Fruit fly (Drosophila melanogaster) whole organism, embryonic: ENCODE data around the gene Fas2.

Experiments
- Abd-B ChIP-seq: fragments of 200-800 bp; sonication (Bioruptor generic); optimal IDR thresholded peaks from 2 replicates; lab custom pipeline; 2018; ENCODE audit warnings: missing biosample characterization, mild to moderate bottlenecking, missing genetic modification characterization, moderate library complexity
- Asciz ChIP-seq: fragments of 200-800 bp; sonication (Bioruptor generic); optimal IDR thresholded peaks from 2 replicates; lab custom pipeline; 2017; ENCODE audit warnings: missing biosample characterization, mild to moderate bottlenecking, missing genetic modification characterization, missing genetic modification reagents
- B-H2 ChIP-seq: fragments of 200-800 bp; sonication (Bioruptor generic); optimal IDR thresholded peaks from 2 replicates; lab custom pipeline; 2018; ENCODE audit warnings: missing biosample characterization, mild to moderate bottlenecking, missing genetic modification characterization
- CG1024 ChIP-seq: fragments of 200-800 bp; sonication (Bioruptor generic); IDR thresholded peaks from 2 replicates; pipeline ENCODE4 v1.3.6; 2022; ENCODE audit warnings: missing biosample characterization, missing genetic modification characterization
- CG12236 ChIP-seq: fragments of 200-800 bp; sonication (Bioruptor generic); optimal IDR thresholded peaks from 2 replicates; lab custom pipeline; 2016; ENCODE audit warnings: missing biosample characterization, missing genetic modification characterization
- CG12659 ChIP-seq: fragments of 200-800 bp; sonication (Bioruptor generic); optimal IDR thresholded peaks from 3 replicates; lab custom pipeline; 2017; ENCODE audit warnings: mild to moderate bottlenecking, missing biosample characterization, missing genetic modification reagents, missing genetic modification characterization
- CG15073 ChIP-seq: fragments of 200-800 bp; sonication (Bioruptor generic); optimal IDR thresholded peaks from 2 replicates; lab custom pipeline; 2016; ENCODE audit warnings: missing biosample characterization, missing genetic modification characterization
- CG1603 ChIP-seq: fragments of 200-800 bp; sonication (Bioruptor generic); optimal IDR thresholded peaks from 2 replicates; lab custom pipeline; 2019; ENCODE audit warnings: missing biosample characterization, mild to moderate bottlenecking, missing genetic modification characterization, moderate library complexity
- CG18619 ChIP-seq: fragments of 200-800 bp; sonication (Bioruptor generic); optimal IDR thresholded peaks from 3 replicates; lab custom pipeline; 2017; ENCODE audit warnings: missing biosample characterization, mild to moderate bottlenecking, missing genetic modification characterization
- CG2199 ChIP-seq: fragments of 200-800 bp; sonication (Bioruptor generic); IDR thresholded peaks from 3 replicates; pipeline ENCODE4 v1.3.6; 2022; ENCODE audit warnings: missing biosample characterization, missing genetic modification characterization
- CG2678 ChIP-seq: fragments of 200-800 bp; sonication (Bioruptor generic); optimal IDR thresholded peaks from 3 replicates; lab custom pipeline; 2019; ENCODE audit warnings: missing biosample characterization, mild to moderate bottlenecking, missing genetic modification characterization, moderate library complexity
- CG2889 ChIP-seq: fragments of 200-800 bp; sonication (Bioruptor generic); IDR thresholded peaks from 3 replicates; pipeline ENCODE4 v1.3.6; 2022; ENCODE audit warnings: missing biosample characterization, missing genetic modification characterization
- CG3065 ChIP-seq: fragments of 200-800 bp; sonication (Bioruptor generic); optimal IDR thresholded peaks from 2 replicates; lab custom pipeline; 2016; ENCODE audit warnings: missing biosample characterization, missing genetic modification characterization
- CG31365 ChIP-seq: fragments of 200-800 bp; sonication (Bioruptor generic); optimal IDR thresholded peaks from 2 replicates; lab custom pipeline; 2018; ENCODE audit warnings: missing biosample characterization, mild to moderate bottlenecking, missing genetic modification characterization
- CG3281 ChIP-seq: fragments of 200-800 bp; sonication (Bioruptor generic); optimal IDR thresholded peaks from 3 replicates; lab custom pipeline; 2017; ENCODE audit warnings: missing biosample characterization, mild to moderate bottlenecking, missing genetic modification characterization
- CG42726 ChIP-seq: fragments of 200-800 bp; sonication (Bioruptor generic); IDR thresholded peaks from 2 replicates; pipeline ENCODE4 v1.3.6; 2022; ENCODE audit warnings: missing biosample characterization, missing genetic modification characterization; ENCODE audit not compliant: partially characterized antibody
- CG43689 ChIP-seq: fragments of 200-800 bp; sonication (Bioruptor generic); IDR thresholded peaks from 2 replicates; pipeline ENCODE4 v1.3.6; 2022; ENCODE audit warnings: missing biosample characterization, missing genetic modification characterization
- CG4424 ChIP-seq: fragments of 200-800 bp; sonication (Bioruptor generic); optimal IDR thresholded peaks from 3 replicates; lab custom pipeline; 2016; ENCODE audit warnings: missing biosample characterization, missing genetic modification characterization
- CG6272 ChIP-seq: fragments of 200-800 bp; sonication (Bioruptor generic); IDR thresholded peaks from 2 replicates; pipeline ENCODE4 v1.3.6; 2022; ENCODE audit warnings: missing biosample characterization, missing genetic modification characterization
- CG6689 ChIP-seq: fragments of 200-800 bp; sonication (Bioruptor generic); IDR thresholded peaks from 2 replicates; pipeline ENCODE4 v1.3.6; 2022; ENCODE audit warnings: missing biosample characterization, missing genetic modification characterization
- Chrac-16 ChIP-seq: fragments of 200-800 bp; sonication (Bioruptor generic); optimal IDR thresholded peaks from 3 replicates; lab custom pipeline; 2016; ENCODE audit warnings: missing biosample characterization, missing genetic modification characterization
- Dip2 ChIP-seq: fragments of 200-800 bp; sonication (Bioruptor generic); IDR thresholded peaks from 2 replicates; pipeline ENCODE4 v1.3.6; 2022; ENCODE audit warnings: missing biosample characterization, missing genetic modification characterization
- Dll ChIP-seq: fragments of 200-800 bp; sonication (Bioruptor generic); IDR thresholded peaks from 4 replicates; pipeline ENCODE4 v1.3.6; 2022; ENCODE audit warnings: missing biosample characterization, missing genetic modification characterization; ENCODE audit not compliant: partially characterized antibody
- H15 ChIP-seq: fragments of 200-800 bp; sonication (Bioruptor generic); IDR thresholded peaks from 3 replicates; pipeline ENCODE4 v1.3.6; 2022; ENCODE audit warnings: missing biosample characterization, missing genetic modification characterization
- HHEX ChIP-seq: fragments of 200-800 bp; sonication (Bioruptor generic); optimal IDR thresholded peaks from 3 replicates; lab custom pipeline; 2017; ENCODE audit warnings: missing biosample characterization, mild to moderate bottlenecking, missing genetic modification characterization, missing genetic modification reagents
- HLH4C ChIP-seq: fragments of 200-800 bp; sonication (Bioruptor generic); IDR thresholded peaks from 3 replicates; pipeline ENCODE4 v1.3.6; 2022; ENCODE audit warnings: missing biosample characterization, missing genetic modification characterization; ENCODE audit not compliant: partially characterized antibody
- HLHmδ ChIP-seq: fragments of 200-800 bp; sonication (Bioruptor generic); optimal IDR thresholded peaks from 2 replicates; lab custom pipeline; 2018; ENCODE audit warnings: missing biosample characterization, mild to moderate bottlenecking, missing genetic modification characterization, moderate library complexity
- Hr51 ChIP-seq, 2 experiments: fragments of 200-800 bp; sonication (Bioruptor generic); optimal IDR thresholded peaks; 2 replicates in 1 of 2; 3 replicates in 1 of 2; lab custom pipeline; 2016 to 2018; ENCODE audit warnings: missing biosample characterization in 2 of 2, missing genetic modification characterization in 2 of 2, mild to moderate bottlenecking in 1 of 2, moderate library complexity in 1 of 2
- Lpt ChIP-seq: fragments of >200 bp; optimal IDR thresholded peaks from 2 replicates; lab custom pipeline; 2018; ENCODE audit warnings: missing biosample characterization, missing genetic modification characterization
- Myb ChIP-seq: fragments of 200-800 bp; sonication (Bioruptor generic); optimal IDR thresholded peaks from 2 replicates; lab custom pipeline; 2016; ENCODE audit warnings: missing biosample characterization, missing genetic modification characterization
- Optix ChIP-seq: fragments of 200-800 bp; sonication (Bioruptor generic); IDR thresholded peaks from 3 replicates; pipeline ENCODE4 v1.3.6; 2022; ENCODE audit warnings: missing biosample characterization, missing genetic modification characterization
- Rfx ChIP-seq: fragments of 200-800 bp; sonication (Bioruptor generic); IDR thresholded peaks from 2 replicates; pipeline ENCODE4 v1.3.6; 2022; ENCODE audit warnings: missing biosample characterization, missing genetic modification characterization
- Xbp1 ChIP-seq: fragments of 200-800 bp; sonication (Bioruptor generic); optimal IDR thresholded peaks from 3 replicates; lab custom pipeline; 2016; ENCODE audit warnings: missing biosample characterization, mild to moderate bottlenecking, missing genetic modification characterization
- Xrp1 ChIP-seq: fragments of 200-800 bp; sonication (Bioruptor generic); IDR thresholded peaks from 2 replicates; pipeline ENCODE4 v1.3.6; 2022; ENCODE audit warnings: missing biosample characterization, missing genetic modification characterization
- al ChIP-seq: fragments of 200-800 bp; sonication (Bioruptor generic); IDR thresholded peaks from 2 replicates; pipeline ENCODE4 v1.3.6; 2022; ENCODE audit warnings: missing biosample characterization, missing genetic modification characterization
- bcd ChIP-seq: fragments of 200-800 bp; sonication (Bioruptor generic); optimal IDR thresholded peaks from 2 replicates; lab custom pipeline; 2017; ENCODE audit warnings: missing biosample characterization, mild to moderate bottlenecking, missing genetic modification characterization
- corto ChIP-seq: fragments of 200-800 bp; sonication (Bioruptor generic); optimal IDR thresholded peaks from 2 replicates; lab custom pipeline; 2016; ENCODE audit warnings: missing biosample characterization, mild to moderate bottlenecking, missing genetic modification characterization, moderate library complexity
- fru ChIP-seq: fragments of >200 bp; optimal IDR thresholded peaks from 2 replicates; lab custom pipeline; 2017
- gem ChIP-seq: fragments of 200-800 bp; sonication (Bioruptor generic); optimal IDR thresholded peaks from 2 replicates; lab custom pipeline; 2019; ENCODE audit warnings: missing biosample characterization, mild to moderate bottlenecking, missing genetic modification characterization, moderate library complexity
- hth ChIP-seq: fragments of >200 bp; optimal IDR thresholded peaks from 2 replicates; lab custom pipeline; 2017; ENCODE audit warnings: inconsistent platforms
- ind ChIP-seq: fragments of 200-800 bp; sonication (Bioruptor generic); optimal IDR thresholded peaks from 3 replicates; lab custom pipeline; 2016; ENCODE audit warnings: missing biosample characterization, missing genetic modification characterization
- inv ChIP-seq: fragments of 200-800 bp; sonication (Bioruptor generic); IDR thresholded peaks from 2 replicates; pipeline ENCODE4 v1.3.6; 2022; ENCODE audit warnings: missing biosample characterization, missing genetic modification characterization; ENCODE audit not compliant: partially characterized antibody
- lbe ChIP-seq: fragments of 200-800 bp; sonication (Bioruptor generic); optimal IDR thresholded peaks from 2 replicates; lab custom pipeline; 2016; ENCODE audit warnings: missing biosample characterization, mild to moderate bottlenecking, missing genetic modification characterization
- odd ChIP-seq: fragments of 200-800 bp; sonication (Bioruptor generic); optimal IDR thresholded peaks from 2 replicates; lab custom pipeline; 2017; ENCODE audit warnings: missing biosample characterization, mild to moderate bottlenecking, missing genetic modification characterization
- onecut ChIP-seq: fragments of 200-800 bp; sonication (Bioruptor generic); IDR thresholded peaks from 2 replicates; pipeline ENCODE4 v1.3.6; 2022; ENCODE audit warnings: missing biosample characterization, missing genetic modification characterization
- phol ChIP-seq: fragments of 200-800 bp; sonication (Bioruptor generic); optimal IDR thresholded peaks from 3 replicates; lab custom pipeline; 2018; ENCODE audit warnings: missing biosample characterization, mild to moderate bottlenecking, missing genetic modification characterization, moderate library complexity
- pzg ChIP-seq: fragments of 200-800 bp; sonication (Bioruptor generic); optimal IDR thresholded peaks from 3 replicates; lab custom pipeline; 2018; ENCODE audit warnings: missing biosample characterization, mild to moderate bottlenecking, missing genetic modification characterization, moderate library complexity
- sc ChIP-seq, 3 experiments: fragments of >200 bp in 2 of 3; fragments of 200-800 bp in 1 of 3; sonication (Bioruptor generic) in 1 of 3; optimal IDR thresholded peaks; 2 replicates in 2 of 3; 3 replicates in 1 of 3; lab custom pipeline; 2017; ENCODE audit warnings: mild to moderate bottlenecking in 1 of 3, missing biosample characterization in 1 of 3, missing genetic modification characterization in 1 of 3, missing genetic modification reagents in 1 of 3
- scrt ChIP-seq: fragments of 200-800 bp; sonication (Bioruptor generic); optimal IDR thresholded peaks from 2 replicates; lab custom pipeline; 2018; ENCODE audit warnings: missing biosample characterization, mild to moderate bottlenecking, missing genetic modification characterization, moderate library complexity
- slou ChIP-seq: fragments of 200-800 bp; sonication (Bioruptor generic); optimal IDR thresholded peaks from 3 replicates; lab custom pipeline; 2016; ENCODE audit warnings: missing biosample characterization, missing genetic modification characterization
- tap ChIP-seq: fragments of 200-800 bp; optimal IDR thresholded peaks from 3 replicates; lab custom pipeline; 2019; ENCODE audit warnings: missing biosample characterization, mild to moderate bottlenecking, missing genetic modification characterization, moderate library complexity

Fas2 gene

dm6 chrX:4106756-4107155 is 99.1 kb downstream of the Fas2 start (continued):
- TF ChIP-seq bcd (peak; percentile 21), CG43689 (GFP tag; lab: Robert Waterston, UW) (no peak), H15 (GFP tag; lab: Robert Waterston, UW) (no peak), pzg (GFP tag; lab: Kevin White, UChicago) (no peak), odd (GFP tag; lab: Kevin White, UChicago) (no peak), CG2199 (no peak), HLHmδ (no peak), Myb (GFP tag; lab: Kevin White, UChicago) (no peak), Lpt (no peak), Dip2 (GFP tag; lab: Robert Waterston, UW) (no peak), Dll (GFP tag; lab: Robert Waterston, UW) (no peak), CG6272 (no peak), ind (GFP tag; lab: Kevin White, UChicago) (peak; percentile 27), CG2889 (GFP tag; lab: Robert Waterston, UW) (no peak), CG18619 (GFP tag; lab: Kevin White, UChicago) (peak; percentile 10), hth (no peak), inv (no peak), CG6689 (GFP tag; lab: Robert Waterston, UW) (peak; percentile 52), CG15073 (GFP tag; lab: Kevin White, UChicago) (no peak), HLH4C (GFP tag; lab: Robert Waterston, UW) (no peak), Rfx (GFP tag; lab: Robert Waterston, UW) (no peak), slou (GFP tag; lab: Kevin White, UChicago) (no peak), Xrp1 (GFP tag; lab: Robert Waterston, UW) (peak; percentile 37; the same call in 1 of the 2 replicates), Asciz (GFP tag; lab: Kevin White, UChicago) (peak; percentile 21), Hr51 (GFP tag; optimal IDR thresholded peaks at IDR 0.05; lab: Kevin White, UChicago) (peak in 1 of 2 experiments; percentile 19), CG1024 (GFP tag; lab: Robert Waterston, UW) (no peak), HHEX (GFP tag; lab: Kevin White, UChicago) (no peak), tap (no peak), gem (tag; lab: Kevin White, UChicago) (peak; percentile 57), phol (peak; percentile 56), CG3065 (no peak), CG1603 (tag; lab: Kevin White, UChicago) (peak; percentile 51), corto (GFP tag; lab: Kevin White, UChicago) (no peak), Xbp1 (GFP tag; lab: Kevin White, UChicago) (no peak), sc (optimal IDR thresholded peaks at IDR 0.05; lab: Kevin White, UChicago) (no peak), sc (GFP tag; optimal IDR thresholded peaks at IDR 0.05; lab: Kevin White, UChicago) (peak; percentile 3), al (no peak), CG42726 (GFP tag; lab: Robert Waterston, UW) (no peak), Abd-B (GFP tag; lab: Kevin White, UChicago) (peak; percentile 5), Chrac-16 (peak; percentile 33), scrt (no peak), CG3281 (GFP tag; lab: Kevin White, UChicago) (peak; percentile 19), CG12236 (no peak), CG12659 (GFP tag; lab: Kevin White, UChicago) (no peak), B-H2 (GFP tag; lab: Kevin White, UChicago) (no peak), Optix (GFP tag; lab: Robert Waterston, UW) (no peak), lbe (GFP tag; lab: Kevin White, UChicago) (no peak), fru (lab: Kevin White, UChicago) (no peak), CG31365 (no peak), onecut (GFP tag; lab: Robert Waterston, UW) (no peak), CG4424 (peak; percentile 36), CG2678 (tag; lab: Kevin White, UChicago) (peak; percentile 54)
